Worm (Caenorhabditis elegans) whole organism, L4/young adult: Measurements from ENCODE around the gene hmg-1.2.

Experiments
- W03F9.2 ChIP-seq: fragments of 150-350 bp; optimal IDR thresholded peaks from 2 replicates; lab custom pipeline; 2014; ENCODE audit warnings: missing biosample characterization, missing genetic modification characterization
- dao-5 ChIP-seq: sonication (generic microtip); optimal IDR thresholded peaks from 2 replicates; lab custom pipeline; 2016; ENCODE audit warnings: missing genotype, missing genetic modification characterization, moderate library complexity, missing compliant biosample characterization
- him-1 ChIP-seq: sonication (generic microtip); optimal IDR thresholded peaks from 2 replicates; lab custom pipeline; 2016; ENCODE audit warnings: missing genotype, missing genetic modification reagents, missing genetic modification characterization, missing compliant biosample characterization

DNA sequence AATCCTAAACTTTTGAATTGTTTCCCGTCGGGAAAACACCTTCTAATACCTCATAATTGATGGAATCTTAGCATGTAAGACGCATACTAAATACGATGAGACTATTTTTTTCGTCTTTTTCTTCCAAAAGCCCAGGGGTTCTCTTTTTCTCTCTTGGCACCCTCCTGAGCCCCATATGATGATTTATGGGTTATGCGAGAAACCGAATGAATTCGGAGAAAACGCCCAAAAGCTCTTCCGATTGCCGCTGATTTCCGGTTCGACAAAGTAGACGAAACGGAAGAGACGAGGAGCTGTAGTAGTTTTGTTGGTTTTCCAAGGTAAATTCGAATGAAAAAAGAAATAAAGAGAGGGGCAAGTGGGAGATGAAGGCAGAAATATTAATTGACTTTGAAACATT lies 31.3 kb downstream of the hmg-1.2 start:
- no peak for TF ChIP-seq W03F9.2 (tag; lab: Kevin White, UChicago)
- no peak for TF ChIP-seq him-1
- TF ChIP-seq dao-5 (tag; lab: Kevin White, UChicago): no peak
